Worm (Caenorhabditis elegans) whole organism, late embryonic: ENCODE results near the gene B0280.7.

Experiments
- C08G9.2 ChIP-seq: sonication (generic microtip); optimal IDR thresholded peaks from 2 replicates; lab custom pipeline; 2016; ENCODE audit warnings: mild to moderate bottlenecking, missing genetic modification characterization, moderate library complexity, missing compliant biosample characterization
- C38D4.7 ChIP-seq: fragments of 200-800 bp; sonication (Bioruptor generic); optimal IDR thresholded peaks from 2 replicates; lab custom pipeline; 2018; ENCODE audit warnings: mild to moderate bottlenecking, missing genetic modification characterization, moderate library complexity, missing compliant biosample characterization
- ceh-34 ChIP-seq: sonication (generic microtip); optimal IDR thresholded peaks from 2 replicates; lab custom pipeline; 2016; ENCODE audit warnings: mild to moderate bottlenecking, missing genetic modification characterization, missing compliant biosample characterization
- dmd-4 ChIP-seq: sonication (generic microtip); optimal IDR thresholded peaks from 2 replicates; lab custom pipeline; 2016; ENCODE audit warnings: borderline replicate concordance, missing genetic modification characterization, missing compliant biosample characterization
- ets-4 ChIP-seq: sonication (generic microtip); optimal IDR thresholded peaks from 2 replicates; lab custom pipeline; 2016; ENCODE audit warnings: missing genetic modification characterization, missing compliant biosample characterization
- gmeb-2 ChIP-seq: sonication (generic microtip); optimal IDR thresholded peaks from 2 replicates; lab custom pipeline; 2016; ENCODE audit warnings: missing genetic modification characterization, inconsistent platforms, missing compliant biosample characterization
- nfya-1 ChIP-seq: sonication (generic microtip); optimal IDR thresholded peaks from 2 replicates; lab custom pipeline; 2017; ENCODE audit warnings: missing genetic modification characterization, mild to moderate bottlenecking, missing compliant biosample characterization, antibody characterized with exemption, moderate library complexity
- pag-3 ChIP-seq: sonication (generic microtip); optimal IDR thresholded peaks from 2 replicates; lab custom pipeline; 2016; ENCODE audit warnings: missing compliant biosample characterization, missing genetic modification characterization, borderline replicate concordance

ce11 chrIII:7069981-7070380 is 41.7 kb downstream of the B0280.7 start, which contains the start of gene tmem-17:
- TF ChIP-seq C08G9.2 (tag; lab: Kevin White, UChicago): no peak
- no peak for TF ChIP-seq C38D4.7 (GFP tag; lab: Kevin White, UChicago)
- no peak for TF ChIP-seq gmeb-2
- no peak for TF ChIP-seq dmd-4 (tag; lab: Kevin White, UChicago)
- TF ChIP-seq nfya-1 (tag; lab: Kevin White, UChicago): no peak
- no peak for TF ChIP-seq ets-4 (tag; lab: Kevin White, UChicago)
- TF ChIP-seq pag-3: no peak
- no peak for TF ChIP-seq ceh-34 (tag; lab: Kevin White, UChicago)
